Worm (Caenorhabditis elegans) whole organism, L1 larva: ENCODE data around the gene F26D11.1.

ENCODE experiments used
- C34B4.2 ChIP-seq: sonication (generic microtip); optimal IDR thresholded peaks from 2 replicates; lab custom pipeline; 2017; ENCODE audit warnings: mild to moderate bottlenecking, missing genetic modification characterization, missing compliant biosample characterization
- F16B12.6 ChIP-seq: fragments of 150-350 bp; optimal IDR thresholded peaks from 2 replicates; lab custom pipeline; 2014; ENCODE audit warnings: missing biosample characterization, missing genetic modification characterization
- aha-1 ChIP-seq: fragments of 150-350 bp; optimal IDR thresholded peaks from 2 replicates; lab custom pipeline; 2014; ENCODE audit warnings: missing biosample characterization, missing genetic modification characterization
- blmp-1 ChIP-seq: fragments of 150-350 bp; optimal IDR thresholded peaks from 2 replicates; lab custom pipeline; 2014; ENCODE audit warnings: missing biosample characterization, missing genetic modification characterization
- ceh-8 ChIP-seq: fragments of 200-800 bp; sonication (Bioruptor generic); optimal IDR thresholded peaks from 2 replicates; lab custom pipeline; 2018; ENCODE audit warnings: mild to moderate bottlenecking, missing genetic modification characterization, moderate library complexity, missing compliant biosample characterization
- dpl-1 ChIP-seq, 3 experiments: fragments of 150-350 bp in 2 of 3; sonication (generic microtip) in 1 of 3; optimal IDR thresholded peaks; 2 replicates each; lab custom pipeline; 2014 to 2017; ENCODE audit warnings: missing biosample characterization in 3 of 3, missing genetic modification characterization in 3 of 3, missing genetic modification reagents in 3 of 3
- dsc-1 ChIP-seq: sonication (generic microtip); optimal IDR thresholded peaks from 2 replicates; lab custom pipeline; 2016; ENCODE audit warnings: mild to moderate bottlenecking, missing genetic modification characterization, missing compliant biosample characterization
- efl-3 ChIP-seq: fragments of 200-800 bp; sonication (Bioruptor generic); optimal IDR thresholded peaks from 2 replicates; lab custom pipeline; 2018; ENCODE audit warnings: mild to moderate bottlenecking, missing genetic modification characterization, missing compliant biosample characterization
- egl-13 ChIP-seq: sonication (generic microtip); optimal IDR thresholded peaks from 2 replicates; lab custom pipeline; 2016; ENCODE audit warnings: missing genotype, missing genetic modification reagents, missing genetic modification characterization, missing compliant biosample characterization
- egl-27 ChIP-seq, 2 experiments: fragments of 150-350 bp in 1 of 2; sonication (generic microtip); optimal IDR thresholded peaks; 3 replicates each; lab custom pipeline; 2017 to 2018; ENCODE audit warnings: missing biosample characterization in 2 of 2, missing genetic modification characterization in 2 of 2, missing genetic modification reagents in 2 of 2
- elt-2 ChIP-seq: sonication (generic microtip); optimal IDR thresholded peaks from 2 replicates; lab custom pipeline; 2016; ENCODE audit warnings: missing genetic modification characterization, mild to moderate bottlenecking, inconsistent platforms, missing compliant biosample characterization, missing genetic modification reagents
- elt-3 ChIP-seq, 6 experiments: fragments of 150-350 bp in 1 of 6; sonication (generic microtip); optimal IDR thresholded peaks; 2 replicates each; lab custom pipeline; 2017 to 2018; ENCODE audit warnings: missing biosample characterization in 6 of 6, missing genetic modification characterization in 6 of 6, inconsistent platforms in 1 of 6
- fkh-10 ChIP-seq: sonication (generic microtip); optimal IDR thresholded peaks from 2 replicates; lab custom pipeline; 2017; ENCODE audit warnings: missing biosample characterization, missing genetic modification reagents, missing genetic modification characterization
- fkh-4 ChIP-seq: sonication (generic microtip); optimal IDR thresholded peaks from 2 replicates; lab custom pipeline; 2016; ENCODE audit warnings: missing compliant biosample characterization, missing genetic modification characterization, borderline replicate concordance
- fos-1 ChIP-seq: fragments of 150-350 bp; optimal IDR thresholded peaks from 2 replicates; lab custom pipeline; 2014; ENCODE audit warnings: missing biosample characterization, missing genetic modification characterization
- grh-1 ChIP-seq: fragments of 200-800 bp; sonication (Bioruptor generic); IDR thresholded peaks from 2 replicates; pipeline ENCODE4 v1.3.6; 2022; ENCODE audit warnings: missing genetic modification reagents, missing genetic modification characterization, missing compliant biosample characterization
- hlh-17 ChIP-seq: fragments of 200-800 bp; sonication (Bioruptor generic); optimal IDR thresholded peaks from 2 replicates; lab custom pipeline; 2018; ENCODE audit warnings: missing genetic modification characterization, mild to moderate bottlenecking, missing compliant biosample characterization, moderate library complexity, borderline replicate concordance
- hpl-2 ChIP-seq: fragments of 150-350 bp; optimal IDR thresholded peaks from 2 replicates; lab custom pipeline; 2014; ENCODE audit warnings: missing biosample characterization, missing genetic modification reagents, missing genetic modification characterization
- irx-1 ChIP-seq: sonication (generic microtip); optimal IDR thresholded peaks from 2 replicates; lab custom pipeline; 2016; ENCODE audit warnings: missing genetic modification characterization, missing compliant biosample characterization
- isw-1 ChIP-seq: fragments of 200-800 bp; sonication (Bioruptor generic); IDR thresholded peaks from 2 replicates; pipeline ENCODE4 v1.3.6; 2022; ENCODE audit warnings: missing genetic modification characterization, missing compliant biosample characterization
- lin-13 ChIP-seq: fragments of 150-350 bp; optimal IDR thresholded peaks from 2 replicates; lab custom pipeline; 2014; ENCODE audit warnings: missing biosample characterization, missing genetic modification reagents, missing genetic modification characterization
- lin-14 ChIP-seq: fragments of 200-800 bp; sonication (Bioruptor generic); optimal IDR thresholded peaks from 2 replicates; lab custom pipeline; 2018; ENCODE audit warnings: mild to moderate bottlenecking, missing genetic modification characterization, moderate library complexity, missing compliant biosample characterization
- lin-35 ChIP-seq, 2 experiments: fragments of 150-350 bp; optimal IDR thresholded peaks; 2 replicates each; lab custom pipeline; 2014; ENCODE audit warnings: missing biosample characterization in 2 of 2, missing genetic modification characterization in 2 of 2, missing genetic modification reagents in 2 of 2
- lir-3 ChIP-seq: sonication (generic microtip); optimal IDR thresholded peaks from 2 replicates; lab custom pipeline; 2016; ENCODE audit warnings: mild to moderate bottlenecking, missing genetic modification characterization, moderate library complexity, missing compliant biosample characterization; ENCODE audit not compliant: poor library complexity
- lsy-2 ChIP-seq, 2 experiments: fragments of 150-350 bp; optimal IDR thresholded peaks; 2 replicates each; lab custom pipeline; 2014; ENCODE audit warnings: missing biosample characterization in 2 of 2, missing genetic modification characterization in 2 of 2
- mdl-1 ChIP-seq, 2 experiments: fragments of 150-350 bp; optimal IDR thresholded peaks; 2 replicates each; lab custom pipeline; 2014 to 2017; ENCODE audit warnings: missing biosample characterization in 2 of 2, missing genetic modification characterization in 2 of 2, inconsistent platforms in 1 of 2
- mep-1 ChIP-seq: fragments of 150-350 bp; optimal IDR thresholded peaks from 2 replicates; lab custom pipeline; 2014; ENCODE audit warnings: missing biosample characterization, missing genetic modification characterization
- nhr-11 ChIP-seq: fragments of 150-350 bp; optimal IDR thresholded peaks from 2 replicates; lab custom pipeline; 2014; ENCODE audit warnings: missing biosample characterization, missing genetic modification characterization
- nhr-12 ChIP-seq: sonication (generic microtip); optimal IDR thresholded peaks from 2 replicates; lab custom pipeline; 2017; ENCODE audit warnings: missing biosample characterization, missing genetic modification characterization
- nhr-28 ChIP-seq: fragments of 150-350 bp; optimal IDR thresholded peaks from 2 replicates; lab custom pipeline; 2014; ENCODE audit warnings: missing biosample characterization, missing genetic modification characterization
- nhr-47 ChIP-seq: sonication (generic microtip); optimal IDR thresholded peaks from 2 replicates; lab custom pipeline; 2016; ENCODE audit warnings: mild to moderate bottlenecking, missing genetic modification characterization, moderate library complexity, missing compliant biosample characterization
- nhr-84 ChIP-seq: sonication (generic microtip); optimal IDR thresholded peaks from 2 replicates; lab custom pipeline; 2017; ENCODE audit warnings: missing biosample characterization, missing genetic modification characterization
- nhr-85 ChIP-seq: sonication (generic microtip); peaks from one replicate; lab custom pipeline; 2016; ENCODE audit warnings: missing genetic modification characterization, inconsistent platforms, missing compliant biosample characterization
- nhr-90 ChIP-seq: sonication (generic microtip); optimal IDR thresholded peaks from 2 replicates; lab custom pipeline; 2016; ENCODE audit warnings: mild to moderate bottlenecking, missing genetic modification characterization, missing compliant biosample characterization; ENCODE audit not compliant: poor library complexity
- pax-3 ChIP-seq: fragments of 200-800 bp; sonication (Bioruptor generic); optimal IDR thresholded peaks from 2 replicates; lab custom pipeline; 2018; ENCODE audit warnings: mild to moderate bottlenecking, missing genetic modification characterization, moderate library complexity, missing compliant biosample characterization
- skn-1 ChIP-seq: fragments of 150-350 bp; optimal IDR thresholded peaks from 2 replicates; lab custom pipeline; 2014; ENCODE audit warnings: missing biosample characterization, missing genetic modification characterization
- snpc-4 ChIP-seq: fragments of 150-350 bp; optimal IDR thresholded peaks from 2 replicates; lab custom pipeline; 2014; ENCODE audit warnings: missing biosample characterization, missing genetic modification characterization
- sup-37 ChIP-seq: fragments of 200-800 bp; sonication (Bioruptor generic); optimal IDR thresholded peaks from 2 replicates; lab custom pipeline; 2018; ENCODE audit warnings: mild to moderate bottlenecking, missing genetic modification characterization, missing compliant biosample characterization
- swsn-7 ChIP-seq: sonication (generic microtip); optimal IDR thresholded peaks from 2 replicates; lab custom pipeline; 2016; ENCODE audit warnings: missing genetic modification characterization, missing compliant biosample characterization
- tbx-2 ChIP-seq: sonication (generic microtip); optimal IDR thresholded peaks from 2 replicates; lab custom pipeline; 2016; ENCODE audit warnings: missing genetic modification characterization, missing compliant biosample characterization
- tlp-1 ChIP-seq: fragments of 150-350 bp; optimal IDR thresholded peaks from 2 replicates; lab custom pipeline; 2014; ENCODE audit warnings: missing biosample characterization, missing genetic modification characterization
- unc-130 ChIP-seq: fragments of 150-350 bp; optimal IDR thresholded peaks from 2 replicates; lab custom pipeline; 2017; ENCODE audit warnings: missing biosample characterization, missing genetic modification characterization, inconsistent platforms
- unc-62 ChIP-seq: fragments of 150-350 bp; optimal IDR thresholded peaks from 2 replicates; lab custom pipeline; 2014; ENCODE audit warnings: missing biosample characterization, missing genetic modification reagents, missing genetic modification characterization
- unc-98 ChIP-seq: fragments of 200-800 bp; sonication (Bioruptor generic); IDR thresholded peaks from 2 replicates; pipeline ENCODE4 v1.3.6; 2022; ENCODE audit warnings: missing genetic modification characterization, missing compliant biosample characterization
- ztf-11 ChIP-seq, 2 experiments: sonication (generic microtip); optimal IDR thresholded peaks; 2 replicates each; lab custom pipeline; 2016 to 2017; ENCODE audit warnings: missing genetic modification characterization in 2 of 2, missing biosample characterization in 1 of 2, missing compliant biosample characterization in 1 of 2

Gene F26D11.1

DNA sequence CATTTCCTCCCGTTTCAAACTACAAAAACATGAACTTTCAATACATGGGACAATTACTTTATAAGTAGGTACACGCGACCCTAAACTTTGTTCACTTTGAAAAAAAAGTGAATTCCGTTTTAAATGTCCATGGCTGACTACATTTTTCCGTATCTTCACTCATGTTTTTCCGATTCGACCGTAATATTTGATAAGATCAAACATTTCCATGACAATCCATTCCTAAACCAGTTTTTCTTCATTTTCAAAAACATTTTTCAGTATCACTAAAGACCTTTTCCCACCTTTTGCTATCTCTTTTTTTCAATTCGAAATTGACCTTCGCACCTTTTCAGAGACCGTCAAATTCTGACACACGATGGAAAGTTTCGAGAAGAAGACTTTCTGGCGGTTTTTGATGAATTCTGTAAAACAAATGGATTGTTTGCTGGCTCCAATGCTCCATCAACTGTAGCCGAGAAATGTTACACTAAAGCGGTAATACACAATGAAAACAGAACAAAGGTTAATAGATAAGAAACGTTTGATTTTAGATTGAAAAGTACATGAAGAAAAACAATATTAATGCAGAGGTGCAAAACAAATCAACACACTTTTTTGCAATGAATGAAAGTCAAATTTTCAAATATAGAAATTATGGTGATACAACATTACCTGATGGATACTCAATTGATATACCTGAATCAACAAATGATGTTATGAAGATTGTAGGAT is 46.2 kb downstream of the F26D11.1 start (continued):
- no peak for TF ChIP-seq snpc-4 (tag; lab: Kevin White, UChicago)
- peak; percentile 90 for TF ChIP-seq nhr-85 (tag; lab: Kevin White, UChicago)
- TF ChIP-seq fkh-10 (GFP tag; lab: Kevin White, UChicago), result no peak
- peak; percentile 82 for TF ChIP-seq blmp-1 (tag; lab: Kevin White, UChicago)
- no peak for TF ChIP-seq isw-1
- TF ChIP-seq egl-27 (tag; optimal IDR thresholded peaks at IDR 0.05; lab: Kevin White, UChicago), result no peak
- TF ChIP-seq F16B12.6 (tag; lab: Kevin White, UChicago), result no peak
- TF ChIP-seq unc-62, result no peak
- TF ChIP-seq pax-3, result no peak
- TF ChIP-seq lsy-2 (tag; optimal IDR thresholded peaks at IDR 0.05; lab: Kevin White, UChicago), result peak in 1 of 2 experiments; percentile 53
- no peak for TF ChIP-seq nhr-84
- TF ChIP-seq lin-35 (GFP tag; optimal IDR thresholded peaks at IDR 0.05; lab: Kevin White, UChicago), result peak in 1 of 2 experiments; percentile 9
- TF ChIP-seq tbx-2, result no peak

DNA sequence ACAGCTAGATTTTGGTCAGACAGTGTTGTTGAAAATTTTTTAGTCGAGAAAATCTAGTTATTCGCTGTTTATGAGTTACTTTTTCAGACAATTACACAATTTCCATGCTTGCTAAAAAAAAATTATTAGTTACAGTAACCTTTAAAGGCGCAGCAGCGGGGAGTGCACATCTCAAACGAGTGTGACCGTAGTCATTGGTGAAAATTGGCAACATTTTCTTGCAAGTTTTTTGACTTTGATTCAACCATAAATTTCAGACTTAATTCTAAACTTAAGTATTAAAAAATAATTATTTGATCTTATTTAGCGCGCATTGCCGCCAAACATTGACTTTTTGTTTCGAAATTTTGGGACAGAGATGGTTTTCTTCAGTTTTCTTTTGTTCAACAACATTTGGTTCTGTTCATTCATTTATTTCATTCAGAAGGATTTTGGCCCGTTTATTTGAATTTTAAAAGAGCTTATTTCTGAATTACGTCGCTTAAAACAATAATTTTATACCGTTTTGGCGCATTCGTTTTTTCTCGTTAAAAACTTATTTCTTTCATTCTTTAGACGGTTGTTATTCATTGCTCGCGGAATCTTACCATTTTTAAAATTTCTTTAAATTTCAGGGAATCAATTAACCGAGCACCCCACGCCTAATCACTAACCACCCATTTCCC is 47.6 kb downstream of the F26D11.1 start, which contains the start of gene oma-2:
Gene oma-2 (plus strand): TSS at position 615 of the 665 bp plus-strand sequence.
- TF ChIP-seq nhr-90 (tag; lab: Kevin White, UChicago) (no peak), ceh-8 (GFP tag; lab: Kevin White, UChicago) (no peak), lsy-2 (tag; optimal IDR thresholded peaks at IDR 0.05; lab: Kevin White, UChicago) (peak in 1 of 2 experiments; percentile 7)

DNA sequence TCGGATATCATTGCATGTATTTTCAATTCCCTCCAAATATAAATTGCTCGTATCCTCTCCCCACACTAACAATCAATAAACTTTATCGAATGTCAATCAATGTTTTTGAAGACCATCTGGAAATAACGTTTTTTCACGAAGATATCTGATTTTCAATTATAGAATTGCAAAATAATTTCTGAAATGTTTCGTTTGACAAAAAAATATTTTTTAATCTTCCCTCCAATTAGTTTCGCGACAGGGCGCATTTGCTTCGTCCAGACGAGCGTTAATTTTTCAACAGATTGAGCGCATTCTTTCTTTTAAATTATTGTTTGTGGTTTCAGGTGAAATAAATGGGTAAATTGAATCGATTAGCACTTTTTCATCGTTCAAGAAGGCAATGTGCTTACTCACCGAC is 49.8 kb downstream of the F26D11.1 start, which contains the start of gene vars-1:
Gene vars-1 (plus strand): TSS at position 291 of the 400 bp plus-strand sequence.
- TF ChIP-seq fkh-10 (GFP tag; lab: Kevin White, UChicago) (no peak), elt-2 (tag; lab: Kevin White, UChicago) (peak; percentile 10), swsn-7 (tag; lab: Kevin White, UChicago) (peak; percentile 53), snpc-4 (tag; lab: Kevin White, UChicago) (no peak), nhr-11 (tag; lab: Kevin White, UChicago) (no peak), nhr-28 (tag; lab: Kevin White, UChicago) (no peak), unc-130 (peak; percentile 63), fkh-4 (tag; lab: Kevin White, UChicago) (no peak), nhr-12 (tag; lab: Kevin White, UChicago) (no peak), lir-3 (tag; lab: Kevin White, UChicago) (no peak), nhr-47 (tag; lab: Kevin White, UChicago) (peak; percentile 70), nhr-85 (tag; lab: Kevin White, UChicago) (peak; percentile 65), ztf-11 (tag; optimal IDR thresholded peaks at IDR 0.05; lab: Kevin White, UChicago) (no peak), fos-1 (tag; lab: Kevin White, UChicago) (peak; percentile 18), mep-1 (tag; lab: Kevin White, UChicago) (no peak), lin-14 (GFP tag; lab: Kevin White, UChicago) (no peak), tlp-1 (no peak), egl-27 (tag; optimal IDR thresholded peaks at IDR 0.05; lab: Kevin White, UChicago) (no peak), lin-13 (GFP tag; lab: Kevin White, UChicago) (no peak), dpl-1 (GFP tag; optimal IDR thresholded peaks at IDR 0.05; lab: Kevin White, UChicago) (peak; percentile 92 to 97 (median 97)), aha-1 (tag; lab: Kevin White, UChicago) (no peak), hlh-17 (GFP tag; lab: Kevin White, UChicago) (no peak), irx-1 (tag; lab: Kevin White, UChicago) (peak; percentile 48), grh-1 (no peak), sup-37 (GFP tag; lab: Kevin White, UChicago) (no peak), elt-3 (tag; optimal IDR thresholded peaks at IDR 0.05; lab: Kevin White, UChicago) (no peak), blmp-1 (tag; lab: Kevin White, UChicago) (peak; percentile 70), mdl-1 (tag; optimal IDR thresholded peaks at IDR 0.05; lab: Kevin White, UChicago) (peak in 1 of 2 experiments; percentile 7), efl-3 (GFP tag; lab: Kevin White, UChicago) (no peak), nhr-90 (tag; lab: Kevin White, UChicago) (peak; percentile 61), dsc-1 (tag; lab: Kevin White, UChicago) (peak; percentile 51), unc-98 (GFP tag; lab: Robert Waterston, UW) (no peak), hpl-2 (GFP tag; lab: Kevin White, UChicago) (no peak), skn-1 (tag; lab: Kevin White, UChicago) (peak; percentile 57), egl-13 (tag; lab: Kevin White, UChicago) (no peak), C34B4.2 (tag; lab: Kevin White, UChicago) (no peak), isw-1 (peak; percentile 23; the same call in 1 of the 2 replicates)
